Fruit fly (Drosophila melanogaster) whole organism, embryonic: ENCODE results near the gene CG13671.

Experiments used
- Asciz ChIP-seq: fragments of 200-800 bp; sonication (Bioruptor generic); optimal IDR thresholded peaks from 2 replicates; lab custom pipeline; 2017; ENCODE audit warnings: missing biosample characterization, mild to moderate bottlenecking, missing genetic modification characterization, missing genetic modification reagents
- Blimp-1 ChIP-seq: fragments of 200-800 bp; sonication (Bioruptor generic); optimal IDR thresholded peaks from 3 replicates; lab custom pipeline; 2018; ENCODE audit warnings: missing biosample characterization, missing genetic modification characterization, mild to moderate bottlenecking, moderate library complexity, missing genetic modification reagents
- CG10274 ChIP-seq: fragments of 200-800 bp; sonication (Bioruptor generic); optimal IDR thresholded peaks from 3 replicates; lab custom pipeline; 2017; ENCODE audit warnings: missing biosample characterization, mild to moderate bottlenecking, missing genetic modification characterization
- CG11723 ChIP-seq: fragments of 200-800 bp; sonication (Bioruptor generic); optimal IDR thresholded peaks from 2 replicates; lab custom pipeline; 2017; ENCODE audit warnings: missing biosample characterization, mild to moderate bottlenecking, missing genetic modification characterization
- CG12659 ChIP-seq: fragments of 200-800 bp; sonication (Bioruptor generic); optimal IDR thresholded peaks from 3 replicates; lab custom pipeline; 2017; ENCODE audit warnings: mild to moderate bottlenecking, missing biosample characterization, missing genetic modification reagents, missing genetic modification characterization
- CG14050 ChIP-seq: fragments of 200-800 bp; sonication (Bioruptor generic); IDR thresholded peaks from 3 replicates; pipeline ENCODE4 v1.3.6; 2022; ENCODE audit warnings: missing biosample characterization, missing genetic modification characterization
- CG14667 ChIP-seq: fragments of 200-800 bp; sonication (Bioruptor generic); IDR thresholded peaks from 2 replicates; pipeline ENCODE4 v1.3.6; 2022; ENCODE audit warnings: missing biosample characterization, missing genetic modification characterization
- CG14710 ChIP-seq: fragments of 200-800 bp; sonication (Bioruptor generic); optimal IDR thresholded peaks from 3 replicates; lab custom pipeline; 2019; ENCODE audit warnings: missing biosample characterization, mild to moderate bottlenecking, missing genetic modification characterization, moderate library complexity
- CG15696 ChIP-seq: fragments of 200-800 bp; sonication (Bioruptor generic); optimal IDR thresholded peaks from 2 replicates; lab custom pipeline; 2019; ENCODE audit warnings: missing biosample characterization, mild to moderate bottlenecking, missing genetic modification characterization, moderate library complexity
- CG16813 ChIP-seq: fragments of 200-800 bp; sonication (Bioruptor generic); IDR thresholded peaks from 3 replicates; pipeline ENCODE4 v1.3.6; 2022; ENCODE audit warnings: missing biosample characterization, missing genetic modification characterization; ENCODE audit not compliant: partially characterized antibody
- CG16863 ChIP-seq: fragments of 200-800 bp; sonication (Bioruptor generic); optimal IDR thresholded peaks from 3 replicates; lab custom pipeline; 2016; ENCODE audit warnings: missing biosample characterization, missing genetic modification characterization
- CG18262 ChIP-seq: fragments of 200-800 bp; optimal IDR thresholded peaks from 3 replicates; lab custom pipeline; 2019; ENCODE audit warnings: missing biosample characterization, mild to moderate bottlenecking, missing genetic modification characterization, moderate library complexity
- CG2875 ChIP-seq: fragments of 200-800 bp; sonication (Bioruptor generic); optimal IDR thresholded peaks from 2 replicates; lab custom pipeline; 2017; ENCODE audit warnings: missing biosample characterization, mild to moderate bottlenecking, missing genetic modification characterization, missing genetic modification reagents
- CG33557 ChIP-seq: fragments of 200-800 bp; sonication (Bioruptor generic); optimal IDR thresholded peaks from 2 replicates; lab custom pipeline; 2019; ENCODE audit warnings: missing biosample characterization, mild to moderate bottlenecking, missing genetic modification characterization, moderate library complexity
- CG34422 ChIP-seq: fragments of 200-800 bp; sonication (Bioruptor generic); IDR thresholded peaks from 3 replicates; pipeline ENCODE4 v1.3.6; 2022; ENCODE audit warnings: missing biosample characterization, missing genetic modification characterization
- CG3847 ChIP-seq: fragments of 200-800 bp; sonication (Bioruptor generic); IDR thresholded peaks from 2 replicates; pipeline ENCODE4 v1.3.6; 2022; ENCODE audit warnings: missing biosample characterization, missing genetic modification characterization
- CG5245 ChIP-seq: fragments of 200-800 bp; sonication (Bioruptor generic); optimal IDR thresholded peaks from 3 replicates; lab custom pipeline; 2016; ENCODE audit warnings: missing biosample characterization, missing genetic modification characterization
- CG6765 ChIP-seq: fragments of 200-800 bp; sonication (Bioruptor generic); optimal IDR thresholded peaks from 3 replicates; lab custom pipeline; 2017; ENCODE audit warnings: missing biosample characterization, mild to moderate bottlenecking, missing genetic modification characterization
- CG7271 ChIP-seq: fragments of 200-800 bp; sonication (Bioruptor generic); optimal IDR thresholded peaks from 2 replicates; lab custom pipeline; 2018; ENCODE audit warnings: missing biosample characterization, mild to moderate bottlenecking, missing genetic modification characterization, moderate library complexity
- CG7963 ChIP-seq: fragments of 200-800 bp; sonication (Bioruptor generic); IDR thresholded peaks from 3 replicates; pipeline ENCODE4 v1.3.6; 2022; ENCODE audit warnings: missing biosample characterization, missing genetic modification characterization; ENCODE audit not compliant: partially characterized antibody
- CG9797 ChIP-seq: fragments of 200-800 bp; sonication (Bioruptor generic); optimal IDR thresholded peaks from 3 replicates; lab custom pipeline; 2018; ENCODE audit warnings: missing biosample characterization, mild to moderate bottlenecking, missing genetic modification characterization
- CG9817 ChIP-seq: fragments of 200-800 bp; sonication (Bioruptor generic); optimal IDR thresholded peaks from 2 replicates; lab custom pipeline; 2018; ENCODE audit warnings: missing biosample characterization, mild to moderate bottlenecking, missing genetic modification characterization, moderate library complexity
- CHES-1-like ChIP-seq: fragments of 200-800 bp; sonication (Bioruptor generic); optimal IDR thresholded peaks from 2 replicates; lab custom pipeline; 2016; ENCODE audit warnings: missing biosample characterization, missing genetic modification characterization
- Dbx ChIP-seq: fragments of 200-800 bp; sonication (Bioruptor generic); IDR thresholded peaks from 3 replicates; pipeline ENCODE4 v1.3.6; 2022; ENCODE audit warnings: missing biosample characterization, missing genetic modification characterization
- Gug ChIP-seq: fragments of 200-800 bp; sonication (Bioruptor generic); IDR thresholded peaks from 4 replicates; pipeline ENCODE4 v1.3.6; 2022; ENCODE audit warnings: missing biosample characterization, missing genetic modification characterization
- NfI ChIP-seq: fragments of 200-800 bp; sonication (Bioruptor generic); optimal IDR thresholded peaks from 3 replicates; lab custom pipeline; 2018; ENCODE audit warnings: missing biosample characterization, mild to moderate bottlenecking, missing genetic modification characterization, moderate library complexity
- Side ChIP-seq: fragments of 200-800 bp; sonication (Bioruptor generic); optimal IDR thresholded peaks from 2 replicates; lab custom pipeline; 2016; ENCODE audit warnings: missing biosample characterization, missing genetic modification characterization
- Usf ChIP-seq: fragments of 200-800 bp; sonication (Bioruptor generic); optimal IDR thresholded peaks from 2 replicates; lab custom pipeline; 2017; ENCODE audit warnings: missing genotype, missing biosample characterization, missing genetic modification characterization
- crc ChIP-seq: fragments of 200-800 bp; sonication (Bioruptor generic); optimal IDR thresholded peaks from 2 replicates; lab custom pipeline; 2016; ENCODE audit warnings: missing biosample characterization, missing genetic modification characterization
- dimm ChIP-seq: fragments of 200-800 bp; sonication (Bioruptor generic); IDR thresholded peaks from 2 replicates; pipeline ENCODE4 v1.3.6; 2022; ENCODE audit warnings: missing biosample characterization, missing genetic modification characterization
- hb ChIP-seq: fragments of 200-800 bp; sonication (Bioruptor generic); IDR thresholded peaks from 3 replicates; pipeline ENCODE4 v1.3.6; 2022; ENCODE audit warnings: missing biosample characterization, missing genetic modification characterization; ENCODE audit not compliant: partially characterized antibody
- insv ChIP-seq, 2 experiments: fragments of 200-800 bp; sonication (Bioruptor generic); optimal IDR thresholded peaks; 3 replicates each; lab custom pipeline; 2016 to 2018; ENCODE audit warnings: missing biosample characterization in 2 of 2, missing genetic modification characterization in 2 of 2
- lilli ChIP-seq: fragments of 200-800 bp; sonication (Bioruptor generic); optimal IDR thresholded peaks from 3 replicates; lab custom pipeline; 2016; ENCODE audit warnings: missing biosample characterization, missing genetic modification characterization
- luna ChIP-seq: fragments of 200-800 bp; sonication (Bioruptor generic); optimal IDR thresholded peaks from 2 replicates; lab custom pipeline; 2016; ENCODE audit warnings: missing biosample characterization, missing genetic modification characterization
- maf-S ChIP-seq: fragments of 200-800 bp; sonication (Bioruptor generic); optimal IDR thresholded peaks from 2 replicates; lab custom pipeline; 2016; ENCODE audit warnings: missing biosample characterization, missing genetic modification characterization
- mirr ChIP-seq: fragments of 200-800 bp; sonication (Bioruptor generic); optimal IDR thresholded peaks from 3 replicates; lab custom pipeline; 2018; ENCODE audit warnings: missing biosample characterization, mild to moderate bottlenecking, missing genetic modification characterization
- nom ChIP-seq: fragments of 200-800 bp; sonication (Bioruptor generic); optimal IDR thresholded peaks from 2 replicates; lab custom pipeline; 2017; ENCODE audit warnings: missing biosample characterization, missing genetic modification characterization, mild to moderate bottlenecking, moderate library complexity, missing genetic modification reagents
- p53 ChIP-seq: fragments of 200-800 bp; sonication (Bioruptor generic); optimal IDR thresholded peaks from 2 replicates; lab custom pipeline; 2016; ENCODE audit warnings: missing biosample characterization, missing genetic modification characterization
- pnt ChIP-seq: fragments of 200-800 bp; sonication (Bioruptor generic); optimal IDR thresholded peaks from 3 replicates; lab custom pipeline; 2016; ENCODE audit warnings: missing biosample characterization, missing genetic modification characterization
- pum ChIP-seq: fragments of 200-800 bp; sonication (Bioruptor generic); optimal IDR thresholded peaks from 2 replicates; lab custom pipeline; 2016; ENCODE audit warnings: missing biosample characterization, missing genetic modification characterization
- salm ChIP-seq: fragments of 200-800 bp; sonication (Bioruptor generic); optimal IDR thresholded peaks from 2 replicates; lab custom pipeline; 2018; ENCODE audit warnings: missing biosample characterization, mild to moderate bottlenecking, missing genetic modification characterization
- sd ChIP-seq: fragments of 200-800 bp; sonication (Bioruptor generic); optimal IDR thresholded peaks from 3 replicates; lab custom pipeline; 2018; ENCODE audit warnings: missing biosample characterization, mild to moderate bottlenecking, missing genetic modification characterization, moderate library complexity
- sens ChIP-seq: fragments of 200-800 bp; sonication (Bioruptor generic); peaks from one replicate; lab custom pipeline; 2016; ENCODE audit warnings: missing biosample characterization, missing genetic modification characterization
- ssp ChIP-seq: fragments of 200-800 bp; sonication (Bioruptor generic); IDR thresholded peaks from 2 replicates; pipeline ENCODE4 v1.3.6; 2022; ENCODE audit warnings: missing biosample characterization, missing genetic modification characterization
- tll ChIP-seq, 2 experiments: fragments of 200-800 bp in 1 of 2; fragments of >200 bp in 1 of 2; sonication (Bioruptor generic) in 1 of 2; optimal IDR thresholded peaks; 2 replicates each; lab custom pipeline; 2017 to 2019; ENCODE audit warnings: missing biosample characterization in 2 of 2, missing genetic modification characterization in 2 of 2, mild to moderate bottlenecking in 1 of 2, moderate library complexity in 1 of 2
- trh ChIP-seq: fragments of 200-800 bp; sonication (Bioruptor generic); optimal IDR thresholded peaks from 2 replicates; lab custom pipeline; 2016; ENCODE audit warnings: missing biosample characterization, missing genetic modification characterization
- unpg ChIP-seq: fragments of 200-800 bp; sonication (Bioruptor generic); optimal IDR thresholded peaks from 3 replicates; lab custom pipeline; 2018; ENCODE audit warnings: missing biosample characterization, mild to moderate bottlenecking, missing genetic modification characterization, moderate library complexity

Gene CG13671

DNA sequence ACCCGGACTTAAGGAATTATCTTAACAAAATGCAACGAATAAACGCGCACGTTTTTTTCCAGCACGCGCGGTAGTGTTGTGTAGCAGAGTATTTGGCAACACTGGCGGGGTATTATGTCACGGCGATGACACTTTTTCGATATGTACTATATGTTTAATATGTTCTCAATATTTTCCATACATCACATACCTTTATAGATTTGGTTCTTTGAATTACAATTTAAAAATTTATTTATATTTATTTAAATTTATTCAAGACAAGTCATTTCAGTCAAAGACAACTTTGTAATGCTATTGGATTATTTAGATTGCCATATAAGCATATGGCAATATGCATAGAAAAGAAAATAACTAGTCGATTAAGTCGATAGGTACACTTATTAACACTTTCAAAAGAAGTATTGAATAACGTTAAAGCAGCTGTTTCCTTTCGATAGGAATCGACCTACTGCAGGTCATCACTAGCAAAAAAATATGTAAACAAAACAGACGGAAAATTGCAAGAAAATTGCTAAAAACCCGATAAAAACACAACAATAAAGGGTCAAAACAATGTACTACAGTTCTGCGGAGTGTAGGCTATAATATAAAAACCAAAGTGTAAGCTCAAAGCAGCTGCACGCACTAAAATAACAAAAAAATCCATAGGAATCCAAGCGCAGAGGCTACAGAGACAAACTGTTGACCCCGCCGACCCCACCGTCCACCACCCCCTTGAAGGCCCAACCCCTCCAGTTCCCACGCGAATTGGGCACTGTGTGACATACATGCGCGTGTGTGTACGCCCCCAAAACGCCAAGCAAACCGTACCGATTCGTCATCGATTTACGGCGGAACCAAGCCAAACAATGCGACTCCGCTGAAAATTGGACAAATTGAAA lies 46.5 kb downstream of the CG13671 start, which contains the start of the genes CG7182 and GAPcenA (continued):
- peak; percentile 15 for TF ChIP-seq luna (GFP tag; lab: Kevin White, UChicago)
- no peak for TF ChIP-seq CG2875
- TF ChIP-seq CG15696 (tag; lab: Kevin White, UChicago) = peak; percentile 69
- peak; percentile 25 for TF ChIP-seq maf-S
- TF ChIP-seq CG12659 = peak; percentile 80
- TF ChIP-seq CG14710 (tag; lab: Kevin White, UChicago) = peak; percentile 90
- TF ChIP-seq CG6765 (GFP tag; lab: Kevin White, UChicago) = peak; percentile 24
- TF ChIP-seq lilli (GFP tag; lab: Kevin White, UChicago) = peak; percentile 61
- TF ChIP-seq CHES-1-like (GFP tag; lab: Kevin White, UChicago) = no peak
- TF ChIP-seq salm (tag; lab: Kevin White, UChicago) = peak; percentile 26
- TF ChIP-seq sd (tag; lab: Kevin White, UChicago) = peak; percentile 33
- TF ChIP-seq Gug = peak; percentile 24; the same call in 1 of the 4 replicates
- peak in 1 of 2 experiments; percentile 4 for TF ChIP-seq tll (GFP tag; optimal IDR thresholded peaks at IDR 0.05; lab: Kevin White, UChicago)
- peak; percentile 21 for TF ChIP-seq CG9797 (GFP tag; lab: Kevin White, UChicago)
- peak; percentile 14 for TF ChIP-seq Side (GFP tag; lab: Kevin White, UChicago)
- TF ChIP-seq Blimp-1 (GFP tag; lab: Kevin White, UChicago) = peak; percentile 59
- TF ChIP-seq sens (GFP tag; lab: Kevin White, UChicago) = peak; percentile 84
- peak; percentile 39 for TF ChIP-seq CG7271 (tag; lab: Kevin White, UChicago)
- TF ChIP-seq CG34422 = peak; percentile 80; the same call in 1 of the 3 replicates
- TF ChIP-seq trh = peak; percentile 20
- peak; percentile 34 for TF ChIP-seq CG11723 (GFP tag; lab: Kevin White, UChicago)
- peak in 1 of 2 experiments; percentile 46 for TF ChIP-seq insv (GFP tag; optimal IDR thresholded peaks at IDR 0.05; lab: Kevin White, UChicago)
- peak; percentile 4 for TF ChIP-seq pum (GFP tag; lab: Kevin White, UChicago)
- TF ChIP-seq CG10274 = peak; percentile 2
- no peak for TF ChIP-seq CG14667 (GFP tag; lab: Robert Waterston, UW)
- TF ChIP-seq CG9817 (tag; lab: Kevin White, UChicago) = peak; percentile 68
- peak; percentile 47; the same call in 1 of the 3 replicates for TF ChIP-seq CG7963 (GFP tag; lab: Robert Waterston, UW)
- TF ChIP-seq Dbx (GFP tag; lab: Robert Waterston, UW) = peak; percentile 46; the same call in 1 of the 3 replicates
- TF ChIP-seq CG33557 (GFP tag; lab: Kevin White, UChicago) = peak; percentile 76
- no peak for TF ChIP-seq p53 (GFP tag; lab: Kevin White, UChicago)
- peak; percentile 36 for TF ChIP-seq mirr (GFP tag; lab: Kevin White, UChicago)
- peak; percentile 27 for TF ChIP-seq Usf (GFP tag; lab: Kevin White, UChicago)
- TF ChIP-seq dimm (GFP tag; lab: Robert Waterston, UW) = no peak
- peak; percentile 47 for TF ChIP-seq Asciz (GFP tag; lab: Kevin White, UChicago)
- TF ChIP-seq CG18262 (tag; lab: Kevin White, UChicago) = peak; percentile 79
- peak; percentile 34 for TF ChIP-seq CG5245
- TF ChIP-seq unpg (GFP tag; lab: Kevin White, UChicago) = peak; percentile 66
- TF ChIP-seq CG16863 (GFP tag; lab: Kevin White, UChicago) = no peak
- TF ChIP-seq NfI (GFP tag; lab: Kevin White, UChicago) = peak; percentile 75
- TF ChIP-seq CG3847 (GFP tag; lab: Robert Waterston, UW) = peak; percentile 58; the same call in 1 of the 2 replicates
- TF ChIP-seq pnt (GFP tag; lab: Kevin White, UChicago) = no peak
- TF ChIP-seq crc (GFP tag; lab: Kevin White, UChicago) = no peak
- 0 out of 2 replicates have a peak, but pooled peaks have one; percentile 31 for TF ChIP-seq ssp (GFP tag; lab: Robert Waterston, UW)
- no peak; the same call in 2 of the 3 replicates for TF ChIP-seq hb (GFP tag; lab: Robert Waterston, UW)
- TF ChIP-seq CG16813 = peak; percentile 55; the same call in 2 of the 3 replicates
- peak; percentile 42; the same call in 1 of the 3 replicates for TF ChIP-seq CG14050 (GFP tag; lab: Robert Waterston, UW)
- TF ChIP-seq nom (GFP tag; lab: Kevin White, UChicago) = peak; percentile 18
